Worm (Caenorhabditis elegans) whole organism, early embryonic: ENCODE data around the gene C05E7.3.

Source experiments
- B0310.2 ChIP-seq: sonication (generic microtip); optimal IDR thresholded peaks from 2 replicates; lab custom pipeline; 2016; ENCODE audit warnings: mild to moderate bottlenecking, missing genetic modification characterization, missing compliant biosample characterization
- F13C5.2 ChIP-seq: sonication (generic microtip); optimal IDR thresholded peaks from 2 replicates; lab custom pipeline; 2017; ENCODE audit warnings: mild to moderate bottlenecking, missing genetic modification characterization, inconsistent platforms, missing compliant biosample characterization
- ama-1 ChIP-seq: fragments of 150-350 bp; optimal IDR thresholded peaks from 2 replicates; lab custom pipeline; 2014
- ets-7 ChIP-seq: sonication (generic microtip); optimal IDR thresholded peaks from 2 replicates; lab custom pipeline; 2016; ENCODE audit warnings: missing genotype, missing genetic modification characterization, missing compliant biosample characterization
- flt-1 ChIP-seq: fragments of 200-800 bp; sonication (Bioruptor generic); IDR thresholded peaks from 2 replicates; pipeline ENCODE4 v1.3.6; 2022; ENCODE audit warnings: missing genetic modification characterization, missing compliant biosample characterization
- hmbx-1 ChIP-seq: sonication (generic microtip); optimal IDR thresholded peaks from 2 replicates; lab custom pipeline; 2016; ENCODE audit warnings: mild to moderate bottlenecking, missing genetic modification characterization, missing compliant biosample characterization
- hnd-1 ChIP-seq: sonication (generic microtip); optimal IDR thresholded peaks from 2 replicates; lab custom pipeline; 2016; ENCODE audit warnings: missing genetic modification characterization, missing compliant biosample characterization
- scrt-1 ChIP-seq: fragments of 200-800 bp; sonication (Bioruptor generic); IDR thresholded peaks from 2 replicates; pipeline ENCODE4 v1.3.6; 2022; ENCODE audit warnings: missing genetic modification characterization, missing compliant biosample characterization

ce11 chrX:12911235-12911634 is 35.2 kb downstream of the C05E7.3 start:
- TF ChIP-seq B0310.2 (tag; lab: Kevin White, UChicago) (no peak), hmbx-1 (no peak), hnd-1 (tag; lab: Kevin White, UChicago) (no peak), ama-1 (no peak), ets-7 (no peak), scrt-1 (no peak), F13C5.2 (no peak), flt-1 (GFP tag; lab: Robert Waterston, UW) (no peak)
